Worm (Caenorhabditis elegans) whole organism, young adult: ENCODE measurements around the gene ifas-3.

Experiments
- B0035.1 ChIP-seq: sonication (generic microtip); optimal IDR thresholded peaks from 2 replicates; lab custom pipeline; 2016; ENCODE audit warnings: missing genetic modification characterization, mild to moderate bottlenecking, missing compliant biosample characterization, missing genotype, missing genetic modification reagents
- B0336.3 ChIP-seq: fragments of 200-800 bp; sonication (Bioruptor generic); IDR thresholded peaks from 2 replicates; pipeline ENCODE4 v1.3.6; 2022; ENCODE audit warnings: missing genetic modification characterization, missing compliant biosample characterization
- C06A6.2 ChIP-seq: fragments of 200-800 bp; sonication (Bioruptor generic); conservative IDR thresholded peaks from 2 replicates; pipeline ENCODE4 v1.3.6; 2022; ENCODE audit warnings: missing genetic modification characterization, missing compliant biosample characterization
- D2030.7 ChIP-seq: fragments of 200-800 bp; sonication (Bioruptor generic); IDR thresholded peaks from 2 replicates; pipeline ENCODE4 v1.3.6; 2022; ENCODE audit warnings: missing genetic modification reagents, missing genetic modification characterization, missing compliant biosample characterization
- F37B4.10 ChIP-seq: fragments of 200-800 bp; sonication (Bioruptor generic); IDR thresholded peaks from 2 replicates; pipeline ENCODE4 v1.3.6; 2022; ENCODE audit warnings: missing genetic modification characterization, missing compliant biosample characterization
- F39B2.1 ChIP-seq: fragments of 200-800 bp; sonication (Bioruptor generic); IDR thresholded peaks from 2 replicates; pipeline ENCODE4 v1.3.6; 2022; ENCODE audit warnings: missing genetic modification reagents, missing genetic modification characterization, missing compliant biosample characterization
- F52B5.7 ChIP-seq: sonication (generic microtip); optimal IDR thresholded peaks from 2 replicates; lab custom pipeline; 2016; ENCODE audit warnings: mild to moderate bottlenecking, missing genetic modification characterization, missing compliant biosample characterization
- Y53G8AR.9 ChIP-seq: fragments of 200-800 bp; sonication (Bioruptor generic); conservative IDR thresholded peaks from 2 replicates; pipeline ENCODE4 v1.3.6; 2022; ENCODE audit warnings: missing genetic modification reagents, missing genetic modification characterization, missing compliant biosample characterization
- ZK185.1 ChIP-seq: sonication (generic microtip); optimal IDR thresholded peaks from 2 replicates; lab custom pipeline; 2016; ENCODE audit warnings: mild to moderate bottlenecking, missing genetic modification characterization, missing compliant biosample characterization; ENCODE audit not compliant: poor library complexity, severe bottlenecking
- athp-1 ChIP-seq: sonication (generic microtip); optimal IDR thresholded peaks from 2 replicates; lab custom pipeline; 2017; ENCODE audit warnings: mild to moderate bottlenecking, missing genetic modification characterization, missing compliant biosample characterization
- attf-6 ChIP-seq: fragments of 200-800 bp; sonication (Bioruptor generic); IDR thresholded peaks from 2 replicates; pipeline ENCODE4 v1.3.6; 2022; ENCODE audit warnings: missing genetic modification reagents, missing genetic modification characterization, missing compliant biosample characterization
- ceh-100 ChIP-seq: fragments of 200-800 bp; sonication (Bioruptor generic); IDR thresholded peaks from 2 replicates; pipeline ENCODE4 v1.3.6; 2022; ENCODE audit warnings: missing genetic modification reagents, missing genetic modification characterization, missing compliant biosample characterization
- egrh-3 ChIP-seq: fragments of 200-800 bp; sonication (Bioruptor generic); IDR thresholded peaks from 2 replicates; pipeline ENCODE4 v1.3.6; 2022; ENCODE audit warnings: missing genetic modification reagents, missing genetic modification characterization, missing compliant biosample characterization
- hmg-1.2 ChIP-seq: fragments of 200-800 bp; sonication (Bioruptor generic); IDR thresholded peaks from 2 replicates; pipeline ENCODE4 v1.3.6; 2022; ENCODE audit warnings: missing genetic modification reagents, missing genetic modification characterization, missing compliant biosample characterization
- let-526 ChIP-seq: fragments of 200-800 bp; sonication (Bioruptor generic); IDR thresholded peaks from 2 replicates; pipeline ENCODE4 v1.3.6; 2022; ENCODE audit warnings: missing genetic modification reagents, missing genetic modification characterization, missing compliant biosample characterization
- lsl-1 ChIP-seq: fragments of 200-800 bp; sonication (Bioruptor generic); optimal IDR thresholded peaks from 2 replicates; lab custom pipeline; 2018; ENCODE audit warnings: mild to moderate bottlenecking, missing genetic modification characterization, moderate library complexity, missing compliant biosample characterization
- lsy-27 ChIP-seq: sonication (generic microtip); optimal IDR thresholded peaks from 2 replicates; lab custom pipeline; 2017; ENCODE audit warnings: missing genetic modification characterization, mild to moderate bottlenecking, missing compliant biosample characterization, antibody characterized with exemption, missing genotype, borderline replicate concordance; ENCODE audit not compliant: insufficient read depth
- madf-10 ChIP-seq: sonication (generic microtip); optimal IDR thresholded peaks from 2 replicates; lab custom pipeline; 2016; ENCODE audit warnings: mild to moderate bottlenecking, missing genetic modification characterization, missing compliant biosample characterization
- madf-3 ChIP-seq: fragments of 200-800 bp; sonication (Bioruptor generic); IDR thresholded peaks from 2 replicates; pipeline ENCODE4 v1.3.6; 2022; ENCODE audit warnings: missing genetic modification reagents, missing genetic modification characterization, missing compliant biosample characterization
- mxl-1 ChIP-seq: sonication (generic microtip); optimal IDR thresholded peaks from 2 replicates; lab custom pipeline; 2016; ENCODE audit warnings: missing genetic modification characterization, missing compliant biosample characterization
- nfya-1 ChIP-seq: sonication (generic microtip); optimal IDR thresholded peaks from 2 replicates; lab custom pipeline; 2017; ENCODE audit warnings: antibody characterized with exemption, missing compliant biosample characterization, missing genetic modification characterization, borderline replicate concordance; ENCODE audit not compliant: insufficient read depth
- nhr-120 ChIP-seq: fragments of 200-800 bp; sonication (Bioruptor generic); IDR thresholded peaks from 2 replicates; pipeline ENCODE4 v1.3.6; 2022; ENCODE audit warnings: missing genetic modification characterization, missing compliant biosample characterization
- pha-4 ChIP-seq: fragments of 150-350 bp; sonication (generic microtip); optimal IDR thresholded peaks from 2 replicates; lab custom pipeline; 2014; ENCODE audit warnings: missing biosample characterization, missing genetic modification reagents, missing genetic modification characterization
- rpc-1 ChIP-seq, 2 experiments: fragments of 150-350 bp in 1 of 2; sonication (generic microtip) in 1 of 2; optimal IDR thresholded peaks; 2 replicates each; lab custom pipeline; 2014 to 2018; ENCODE audit warnings: missing biosample characterization in 1 of 2, missing genetic modification characterization in 1 of 2, missing genetic modification reagents in 1 of 2, missing genotype in 1 of 2
- sea-2 ChIP-seq: fragments of 200-800 bp; sonication (Bioruptor generic); IDR thresholded peaks from 2 replicates; pipeline ENCODE4 v1.3.6; 2022; ENCODE audit warnings: missing genetic modification characterization, missing compliant biosample characterization
- snpc-4 ChIP-seq, 5 experiments: fragments of 150-350 bp in 1 of 5; sonication (generic microtip) in 4 of 5; optimal IDR thresholded peaks; 2 replicates each; lab custom pipeline; 2014 to 2018; ENCODE audit warnings: missing genetic modification characterization in 5 of 5, missing biosample characterization in 3 of 5, antibody characterized with exemption in 2 of 5, mild to moderate bottlenecking in 2 of 5, missing compliant biosample characterization in 2 of 5, missing genotype in 2 of 5, moderate library complexity in 2 of 5, missing genetic modification reagents in 1 of 5
- tbp1 ChIP-seq: fragments of 200-800 bp; sonication (Bioruptor generic); optimal IDR thresholded peaks from 2 replicates; lab custom pipeline; 2018; ENCODE audit warnings: mild to moderate bottlenecking, missing genetic modification characterization, missing compliant biosample characterization
- tbx-9 ChIP-seq: sonication (generic microtip); optimal IDR thresholded peaks from 2 replicates; lab custom pipeline; 2016; ENCODE audit warnings: borderline replicate concordance, missing genetic modification characterization, inconsistent platforms, missing compliant biosample characterization
- tlf-1 ChIP-seq: fragments of 200-800 bp; sonication (Bioruptor generic); optimal IDR thresholded peaks from 2 replicates; lab custom pipeline; 2018; ENCODE audit warnings: mild to moderate bottlenecking, missing genetic modification characterization, missing compliant biosample characterization
- ztf-6 ChIP-seq: fragments of 200-800 bp; sonication (Bioruptor generic); IDR thresholded peaks from 2 replicates; pipeline ENCODE4 v1.3.6; 2022; ENCODE audit warnings: missing genetic modification reagents, missing genetic modification characterization, missing compliant biosample characterization

Gene ifas-3

ce11 chrIV:15983920-15984631, 33.4 kb upstream of the ifas-3 start, which contains the start of gene Y105C5B.19:
Gene Y105C5B.19, minus strand, starts transcription at chrIV:15983970.
- TF ChIP-seq hmg-1.2 (peak; percentile 81; the same call in 1 of the 2 replicates), ZK185.1 (tag; lab: Kevin White, UChicago) (no peak), tlf-1 (GFP tag; lab: Kevin White, UChicago) (no peak), F39B2.1 (no peak), attf-6 (GFP tag; lab: Robert Waterston, UW) (0 out of 2 replicates have a peak, but pooled peaks have one; percentile 28), snpc-4 (GFP tag; optimal IDR thresholded peaks at IDR 0.05; lab: Kevin White, UChicago) (no peak), snpc-4 (tag; optimal IDR thresholded peaks at IDR 0.05; lab: Kevin White, UChicago) (peak in 3 of 4 experiments; percentile 23 to 79 (median 74)), ceh-100 (no peak)

- TF ChIP-seq mxl-1 (tag; lab: Kevin White, UChicago): no peak
- TF ChIP-seq B0336.3: no peak
- TF ChIP-seq tlf-1 (GFP tag; lab: Kevin White, UChicago): no peak
- no peak for TF ChIP-seq lsy-27
- no peak for TF ChIP-seq let-526 (GFP tag; lab: Robert Waterston, UW)
- no peak for TF ChIP-seq ztf-6 (GFP tag; lab: Robert Waterston, UW)
- TF ChIP-seq pha-4 (tag; lab: Kevin White, UChicago): no peak
- TF ChIP-seq nhr-120 (GFP tag; lab: Robert Waterston, UW): no peak
- no peak for TF ChIP-seq egrh-3 (GFP tag; lab: Robert Waterston, UW)
- TF ChIP-seq athp-1: no peak
- no peak for TF ChIP-seq lsl-1 (GFP tag; lab: Kevin White, UChicago)
- TF ChIP-seq F52B5.7: no peak
- no peak for TF ChIP-seq Y53G8AR.9
These were observed 13.6 kb upstream of the ifas-3 start, which contains the start of gene Y105C5B.18 for ce11 chrIV:15964307-15964706. Gene Y105C5B.18, plus strand, starts transcription at chrIV:15964607.

ce11 chrIV:15962801-15963200, 12.1 kb upstream of the ifas-3 start, which contains the start of gene Y105C5B.17:
Gene Y105C5B.17, plus strand, starts transcription at chrIV:15963101.
- TF ChIP-seq C06A6.2 (GFP tag; lab: Robert Waterston, UW) (no peak), tbx-9 (tag; lab: Kevin White, UChicago) (no peak), D2030.7 (GFP tag; lab: Robert Waterston, UW) (no peak), madf-3 (GFP tag; lab: Robert Waterston, UW) (no peak), tbp1 (GFP tag; lab: Kevin White, UChicago) (no peak), F37B4.10 (GFP tag; lab: Robert Waterston, UW) (no peak), Y53G8AR.9 (no peak), rpc-1 (optimal IDR thresholded peaks at IDR 0.05; lab: Kevin White, UChicago) (no peak), rpc-1 (tag; optimal IDR thresholded peaks at IDR 0.05; lab: Kevin White, UChicago) (no peak), snpc-4 (GFP tag; optimal IDR thresholded peaks at IDR 0.05; lab: Kevin White, UChicago) (no peak), snpc-4 (tag; optimal IDR thresholded peaks at IDR 0.05; lab: Kevin White, UChicago) (peak in 1 of 4 experiments; percentile 8)

- no peak for TF ChIP-seq madf-10 (tag; lab: Kevin White, UChicago)
- 0 out of 2 replicates have a peak, but pooled peaks have one; percentile 73 for TF ChIP-seq F37B4.10 (GFP tag; lab: Robert Waterston, UW)
These were observed 11.6 kb upstream of the ifas-3 start, which contains the start of gene lgc-19 for ce11 chrIV:15962219-15962762. Gene lgc-19, minus strand, starts transcription at chrIV:15962712.

ce11 chrIV:15961069-15961468, 10.4 kb upstream of the ifas-3 start:
- TF ChIP-seq attf-6 (GFP tag; lab: Robert Waterston, UW) (peak; percentile 61; the same call in 1 of the 2 replicates), nfya-1 (tag; lab: Kevin White, UChicago) (no peak), mxl-1 (tag; lab: Kevin White, UChicago) (no peak), B0035.1 (tag; lab: Kevin White, UChicago) (no peak), let-526 (GFP tag; lab: Robert Waterston, UW) (no peak), snpc-4 (GFP tag; optimal IDR thresholded peaks at IDR 0.05; lab: Kevin White, UChicago) (no peak), snpc-4 (tag; optimal IDR thresholded peaks at IDR 0.05; lab: Kevin White, UChicago) (peak in 1 of 4 experiments; percentile 55), sea-2 (GFP tag; lab: Robert Waterston, UW) (no peak)
